Worm (Caenorhabditis elegans): ENCODE results near the gene F59B2.15.

Gene F59B2.15

DNA sequence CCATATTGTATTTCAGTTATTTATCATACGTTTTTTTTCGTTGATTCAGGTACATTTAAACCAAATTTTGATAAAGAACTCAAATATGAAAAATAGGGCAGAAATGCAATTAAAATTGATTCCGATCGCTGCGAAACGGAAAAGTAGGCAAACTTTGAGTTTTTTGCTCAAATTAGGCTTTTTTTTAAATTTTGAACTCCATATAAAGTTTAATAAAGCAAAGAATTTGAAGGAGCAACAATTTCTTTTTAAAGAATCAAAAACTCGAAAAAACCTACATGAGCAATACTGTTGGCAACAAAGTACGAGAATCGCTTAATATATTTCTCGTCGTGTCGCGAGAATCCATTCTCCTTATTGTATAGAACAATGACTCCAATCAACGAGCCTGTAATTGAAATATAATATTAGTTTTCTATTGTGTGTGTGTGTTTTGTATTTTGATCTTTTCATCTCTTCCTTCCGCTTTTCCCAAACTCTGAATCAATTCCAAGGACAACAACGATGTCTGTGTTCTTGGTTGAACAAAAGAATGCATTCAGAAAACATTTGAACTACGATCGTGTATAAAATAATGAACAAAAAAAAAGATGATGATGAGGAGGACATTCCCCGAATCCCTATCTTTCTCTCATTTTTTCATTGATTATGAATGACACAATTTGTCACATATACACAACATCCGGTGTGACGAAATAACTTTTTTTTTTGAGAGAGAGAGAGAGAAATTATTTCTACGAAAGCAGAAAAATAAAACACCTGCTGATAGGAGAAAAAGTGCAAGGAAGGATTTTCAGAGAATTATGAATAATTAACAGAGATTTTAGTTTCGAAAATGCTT is 23.7 kb downstream of the F59B2.15 start:
- no peak for TF ChIP-seq ceh-6 (GFP tag; optimal IDR thresholded peaks at IDR 0.05)
- TF ChIP-seq unc-86 (tag; optimal IDR thresholded peaks at IDR 0.05), result no peak
- no peak for TF ChIP-seq ceh-19 (GFP tag; optimal IDR thresholded peaks at IDR 0.05)
- no peak for TF ChIP-seq sox-4 (tag; optimal IDR thresholded peaks at IDR 0.05)
- no peak for TF ChIP-seq ttx-3 (tag; optimal IDR thresholded peaks at IDR 0.05)
- TF ChIP-seq fax-1 (tag; optimal IDR thresholded peaks at IDR 0.05), result no peak

DNA sequence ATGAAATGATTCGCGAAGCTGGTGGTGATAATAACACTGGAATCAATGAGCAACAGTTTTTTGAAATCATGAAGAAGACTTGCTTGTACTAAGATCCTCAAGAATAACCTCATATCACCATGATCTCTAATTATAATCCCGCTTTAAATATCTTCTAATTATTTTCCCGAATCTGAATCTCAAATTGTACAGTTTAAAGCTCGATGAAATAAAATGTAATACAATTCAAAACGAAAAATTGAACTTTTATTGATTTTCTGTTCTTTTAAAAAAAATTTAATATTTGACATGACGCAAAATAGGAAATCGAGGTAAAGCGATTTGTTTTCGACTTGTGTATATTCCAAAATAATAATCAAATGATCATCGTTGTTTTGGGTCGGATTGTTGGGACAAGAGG is 27.6 kb downstream of the F59B2.15 start:
- TF ChIP-seq pha-4 (tag; optimal IDR thresholded peaks at IDR 0.05), result no peak
- TF ChIP-seq zip-5 (tag; optimal IDR thresholded peaks at IDR 0.05), result no peak
- TF ChIP-seq nhr-232 (tag; optimal IDR thresholded peaks at IDR 0.05), result no peak
- no peak for TF ChIP-seq elt-2 (tag; optimal IDR thresholded peaks at IDR 0.05)
- TF ChIP-seq ceh-6 (GFP tag; optimal IDR thresholded peaks at IDR 0.05), result no peak

DNA sequence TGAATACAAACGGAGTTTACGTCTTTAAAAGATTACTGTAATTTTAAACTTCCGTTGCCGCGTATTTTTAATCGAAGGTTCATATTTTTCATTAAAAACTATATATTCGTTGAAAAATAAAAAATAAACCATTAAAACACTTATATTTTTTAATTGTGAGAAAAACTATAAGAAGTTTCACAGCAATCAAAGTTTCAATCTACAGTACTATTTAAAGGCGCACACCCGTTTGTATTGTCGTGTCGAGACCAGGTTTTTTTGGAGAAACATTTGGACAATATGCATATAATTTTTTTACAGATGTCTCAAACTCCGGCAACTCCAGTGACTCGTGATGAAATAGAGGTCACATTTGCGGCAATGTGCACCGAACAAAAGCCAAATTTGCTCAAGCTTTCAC is 28.6 kb downstream of the F59B2.15 start, which contains the start of gene R08D7.5:
R08D7.5 (plus strand) TSS at position 301 of the 400 bp plus-strand sequence.
- no peak for TF ChIP-seq fkh-6 (tag; optimal IDR thresholded peaks at IDR 0.05)
- TF ChIP-seq rnt-1 (tag; optimal IDR thresholded peaks at IDR 0.05), result no peak
- no peak for TF ChIP-seq hlh-30 (tag; optimal IDR thresholded peaks at IDR 0.05; ENCODE audit: insufficient read depth)
- no peak for TF ChIP-seq hlh-15 (tag; optimal IDR thresholded peaks at IDR 0.05)
- no peak for TF ChIP-seq ceh-24 (tag; optimal IDR thresholded peaks at IDR 0.05)
- no peak for TF ChIP-seq ceh-6 (GFP tag; optimal IDR thresholded peaks at IDR 0.05)
- no peak for TF ChIP-seq ceh-45 (GFP tag; IDR thresholded peaks at IDR 0.05)
- TF ChIP-seq Y22D7AL.16 (tag; optimal IDR thresholded peaks at IDR 0.05), result no peak
- no peak for TF ChIP-seq sox-2 (GFP tag; IDR thresholded peaks at IDR 0.05)
- no peak for TF ChIP-seq elt-4 (tag; optimal IDR thresholded peaks at IDR 0.05)
- TF ChIP-seq npax-4 (tag; optimal IDR thresholded peaks at IDR 0.05), result no peak
- no peak for TF ChIP-seq unc-3 (GFP tag; conservative IDR thresholded peaks at IDR 0.05)
- no peak for TF ChIP-seq unc-3 (tag; optimal IDR thresholded peaks at IDR 0.05)

DNA sequence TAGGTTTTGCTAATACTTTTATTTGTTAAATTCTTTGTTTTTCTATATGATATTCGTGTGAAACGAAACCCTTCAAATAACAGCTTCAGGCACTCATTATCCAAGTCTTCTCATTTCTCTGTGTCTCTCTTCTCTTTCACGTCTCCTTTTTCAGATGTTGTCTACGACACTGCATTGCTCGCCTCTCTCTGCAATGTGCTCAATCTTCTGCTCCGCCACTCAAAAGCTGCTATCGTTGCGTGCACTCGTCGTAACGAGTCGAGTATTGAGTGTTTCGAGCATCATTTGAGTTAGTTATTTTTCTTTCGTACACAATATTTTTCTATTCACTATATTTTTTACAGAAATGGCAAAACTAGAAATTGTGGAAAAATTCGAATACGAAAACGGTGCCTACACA is 29.3 kb downstream of the F59B2.15 start:
- TF ChIP-seq elt-2 (tag; optimal IDR thresholded peaks at IDR 0.05), result no peak
- no peak for TF ChIP-seq mec-3 (tag; optimal IDR thresholded peaks at IDR 0.05; ENCODE audit: borderline replicate concordance)
- no peak for TF ChIP-seq zip-5 (tag; optimal IDR thresholded peaks at IDR 0.05)

DNA sequence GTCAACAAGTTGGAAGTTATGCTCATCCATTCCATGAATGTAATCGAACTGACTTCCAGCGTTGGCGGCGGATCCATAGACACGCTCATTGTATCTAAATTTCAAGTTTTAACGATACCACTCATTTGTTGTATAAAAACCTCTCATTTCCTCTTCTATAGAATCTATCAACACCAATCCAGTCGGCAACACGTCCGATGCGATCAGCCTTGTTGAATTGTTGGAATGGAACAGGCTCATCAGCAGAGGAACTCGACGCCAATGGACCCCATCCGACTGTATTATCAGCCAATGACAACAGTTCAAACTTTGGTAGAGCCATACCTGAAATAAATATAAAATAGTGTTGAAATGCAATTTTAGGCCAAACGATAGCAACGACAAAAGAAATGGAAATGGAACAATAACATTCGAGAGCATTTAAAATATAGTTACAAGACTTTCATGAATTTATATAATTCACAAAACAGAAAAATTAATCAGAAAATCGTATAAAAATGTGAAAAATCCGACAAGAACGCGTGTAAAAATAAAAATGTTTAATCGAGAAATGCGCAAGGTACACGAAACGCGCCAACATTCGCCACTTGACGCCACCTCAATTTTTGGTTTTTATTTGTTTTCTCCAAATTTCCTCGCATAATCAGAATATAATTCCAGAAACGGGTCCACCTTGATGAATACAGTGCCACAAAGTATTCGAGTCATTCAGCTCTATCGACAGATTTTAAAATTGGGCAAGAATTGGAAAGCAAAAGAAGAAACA is 31.0 kb downstream of the F59B2.15 start, which contains the start of the genes eif-3.D and R08D7.4:
eif-3.D (minus strand) TSS at position 324 of the 766 bp plus-strand sequence.
R08D7.4 (plus strand) TSS at position 638 of the 766 bp plus-strand sequence.
- no peak for TF ChIP-seq fax-1 (tag; optimal IDR thresholded peaks at IDR 0.05)
- TF ChIP-seq C08G9.2 (tag; optimal IDR thresholded peaks at IDR 0.05), result no peak
- peak; percentile 35 for TF ChIP-seq unc-42 (tag; optimal IDR thresholded peaks at IDR 0.05)
- no peak for TF ChIP-seq ceh-24 (tag; optimal IDR thresholded peaks at IDR 0.05)
- TF ChIP-seq hlh-6 (tag; optimal IDR thresholded peaks at IDR 0.05), result no peak
- TF ChIP-seq madf-2 (tag; optimal IDR thresholded peaks at IDR 0.05), result peak; percentile 48
- TF ChIP-seq ceh-48 (tag; optimal IDR thresholded peaks at IDR 0.05), result no peak
- TF ChIP-seq zip-5 (tag; optimal IDR thresholded peaks at IDR 0.05), result no peak
- peak; percentile 45 for TF ChIP-seq ceh-34 (tag; optimal IDR thresholded peaks at IDR 0.05)
- no peak for TF ChIP-seq K02D7.2 (tag; optimal IDR thresholded peaks at IDR 0.05)
- TF ChIP-seq ahr-1 (tag; optimal IDR thresholded peaks at IDR 0.05), result no peak
- peak; percentile 46 for TF ChIP-seq ceh-31 (tag; optimal IDR thresholded peaks at IDR 0.05)
- TF ChIP-seq ceh-14 (tag; optimal IDR thresholded peaks at IDR 0.05), result peak; percentile 58
- TF ChIP-seq lin-11 (tag; optimal IDR thresholded peaks at IDR 0.05), result peak; percentile 49
- peak; percentile 58 for TF ChIP-seq nfya-1 (tag; optimal IDR thresholded peaks at IDR 0.05)
- TF ChIP-seq hlh-8 (tag; optimal IDR thresholded peaks at IDR 0.05), result no peak
- no peak for TF ChIP-seq pros-1 (tag; optimal IDR thresholded peaks at IDR 0.05)
- TF ChIP-seq pha-2 (tag; optimal IDR thresholded peaks at IDR 0.05), result no peak
- peak; percentile 54 for TF ChIP-seq tbx-2 (tag; optimal IDR thresholded peaks at IDR 0.05)
- TF ChIP-seq unc-86 (tag; optimal IDR thresholded peaks at IDR 0.05), result no peak
- no peak for TF ChIP-seq ttx-3 (tag; optimal IDR thresholded peaks at IDR 0.05)
- no peak for TF ChIP-seq pha-4 (tag; optimal IDR thresholded peaks at IDR 0.05)
- TF ChIP-seq ceh-18 (tag; optimal IDR thresholded peaks at IDR 0.05), result peak; percentile 19
- peak; percentile 57 for TF ChIP-seq hlh-15 (tag; optimal IDR thresholded peaks at IDR 0.05)
- no peak for TF ChIP-seq unc-3 (GFP tag; conservative IDR thresholded peaks at IDR 0.05)
- peak; percentile 3 for TF ChIP-seq unc-3 (tag; optimal IDR thresholded peaks at IDR 0.05)
- peak; percentile 35 for TF ChIP-seq F13H6.1 (tag; optimal IDR thresholded peaks at IDR 0.05)
